Fruit fly (Drosophila melanogaster) whole organism, wandering third instar larva: ENCODE data around the gene Serinc.

Experiments
- CG32264 ChIP-seq: fragments of 200-800 bp; sonication (Bioruptor generic); optimal IDR thresholded peaks from 2 replicates; lab custom pipeline; 2016; ENCODE audit warnings: missing biosample characterization, missing genetic modification characterization
- CrebA ChIP-seq: fragments of 200-800 bp; sonication (Bioruptor generic); optimal IDR thresholded peaks from 2 replicates; lab custom pipeline; 2016; ENCODE audit warnings: missing biosample characterization, mild to moderate bottlenecking, missing genetic modification characterization, borderline replicate concordance
- HLH106 ChIP-seq: fragments of 200-800 bp; optimal IDR thresholded peaks from 3 replicates; lab custom pipeline; 2019; ENCODE audit warnings: missing biosample characterization, mild to moderate bottlenecking, missing genetic modification characterization, moderate library complexity
- Hr78 ChIP-seq: fragments of >200 bp; optimal IDR thresholded peaks from 2 replicates; lab custom pipeline; 2017; ENCODE audit warnings: missing biosample characterization, missing genetic modification characterization
- Vsx2 ChIP-seq: fragments of 200-300, 225-300 bp; sonication (Bioruptor generic); optimal IDR thresholded peaks from 2 replicates; lab custom pipeline; 2018; ENCODE audit warnings: missing biosample characterization, missing genetic modification characterization; ENCODE audit not compliant: partially characterized antibody
- br ChIP-seq: fragments of 200-800 bp; sonication (Bioruptor generic); optimal IDR thresholded peaks from 2 replicates; lab custom pipeline; 2016; ENCODE audit warnings: missing biosample characterization, missing genetic modification characterization
- pan ChIP-seq: fragments of >200 bp; optimal IDR thresholded peaks from 2 replicates; lab custom pipeline; 2017
- psq ChIP-seq: fragments of 200-800 bp; sonication (Bioruptor generic); optimal IDR thresholded peaks from 3 replicates; lab custom pipeline; 2017; ENCODE audit warnings: missing biosample characterization, mild to moderate bottlenecking, missing genetic modification characterization, moderate library complexity
- woc ChIP-seq: sonication (Bioruptor generic); optimal IDR thresholded peaks from 2 replicates; lab custom pipeline; 2016; ENCODE audit warnings: missing biosample characterization, mild to moderate bottlenecking, missing genetic modification characterization

DNA sequence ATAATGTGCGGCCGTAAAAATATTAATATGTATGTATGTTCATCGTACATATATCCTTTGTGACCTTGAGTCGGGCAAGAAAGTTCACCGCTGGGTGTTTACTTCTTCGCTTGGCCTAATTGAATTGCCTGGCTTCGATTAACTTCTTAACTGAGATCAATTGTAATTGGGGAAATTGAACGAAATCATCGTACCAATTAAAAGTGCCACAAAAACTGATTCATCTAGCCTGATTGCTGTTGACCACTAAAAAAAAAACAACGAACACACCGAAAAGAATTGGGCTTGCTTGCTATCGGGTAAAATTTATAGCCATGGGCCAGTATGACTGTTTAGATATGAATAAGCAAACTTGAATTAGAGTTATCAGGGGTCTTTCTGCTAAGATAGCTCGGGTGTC lies 10.3 kb upstream of the Serinc start:
- TF ChIP-seq Hr78 (GFP tag; lab: Kevin White, UChicago): no peak
- no peak for TF ChIP-seq CG32264 (GFP tag; lab: Kevin White, UChicago)
- no peak for TF ChIP-seq Vsx2 (GFP tag; lab: Kevin White, UChicago)
- TF ChIP-seq woc (GFP tag; lab: Kevin White, UChicago): no peak
- no peak for TF ChIP-seq br
- TF ChIP-seq CrebA: no peak
- no peak for TF ChIP-seq HLH106 (tag; lab: Kevin White, UChicago)
- no peak for TF ChIP-seq pan
- no peak for TF ChIP-seq psq (GFP tag; lab: Kevin White, UChicago)
